Worm (Caenorhabditis elegans) whole organism, mixed stage, embryonic: ENCODE results near the gene T26H5.11.

Source experiments
- nhr-12 ChIP-seq: fragments of 150-350 bp; optimal IDR thresholded peaks from 2 replicates; lab custom pipeline; 2014; ENCODE audit warnings: missing biosample characterization, missing genetic modification characterization
- nhr-28 ChIP-seq: fragments of 150-350 bp; optimal IDR thresholded peaks from 2 replicates; lab custom pipeline; 2014; ENCODE audit warnings: missing biosample characterization, missing genetic modification characterization
- unc-39 ChIP-seq: fragments of 150-350 bp; optimal IDR thresholded peaks from 2 replicates; lab custom pipeline; 2014; ENCODE audit warnings: missing biosample characterization, missing genetic modification characterization

ce11 chrV:15445437-15445836, 1.3 kb upstream of the T26H5.11 start, which contains the start of gene srh-239:
- TF ChIP-seq unc-39 (tag; lab: Kevin White, UChicago) (no peak), nhr-28 (tag; lab: Kevin White, UChicago) (no peak), nhr-12 (no peak)
